Worm (Caenorhabditis elegans) whole organism, L1 larva: Measurements from ENCODE around the gene nhr-267.

Source experiments
- egl-27 ChIP-seq, 2 experiments: fragments of 150-350 bp in 1 of 2; sonication (generic microtip); optimal IDR thresholded peaks; 3 replicates each; lab custom pipeline; 2017 to 2018; ENCODE audit warnings: missing biosample characterization in 2 of 2, missing genetic modification characterization in 2 of 2, missing genetic modification reagents in 2 of 2
- fkh-10 ChIP-seq: sonication (generic microtip); optimal IDR thresholded peaks from 2 replicates; lab custom pipeline; 2017; ENCODE audit warnings: missing biosample characterization, missing genetic modification reagents, missing genetic modification characterization
- nhr-12 ChIP-seq: sonication (generic microtip); optimal IDR thresholded peaks from 2 replicates; lab custom pipeline; 2017; ENCODE audit warnings: missing biosample characterization, missing genetic modification characterization
- zag-1 ChIP-seq: fragments of 150-350 bp; optimal IDR thresholded peaks from 2 replicates; lab custom pipeline; 2014; ENCODE audit warnings: missing biosample characterization, missing genetic modification characterization

DNA sequence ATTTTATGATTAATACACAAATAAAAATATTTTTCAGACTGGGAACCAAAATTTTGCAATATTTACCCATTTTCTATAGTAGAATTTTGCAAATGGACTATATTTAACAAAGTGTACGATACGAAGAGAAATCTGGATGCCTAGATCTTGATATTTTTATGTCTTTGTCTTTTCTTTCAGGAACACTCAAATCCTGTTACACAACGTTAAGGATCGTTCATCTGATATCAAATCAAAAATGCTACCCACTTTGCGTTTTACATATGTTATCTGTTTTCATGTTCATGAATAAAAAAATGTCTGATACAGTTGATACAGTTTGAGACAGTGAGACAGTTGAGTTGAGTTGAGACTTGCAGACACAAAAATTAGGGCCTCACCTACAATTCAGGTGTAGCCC, 10.1 kb upstream of the nhr-267 start, which contains the start of gene F49C12.1:
- TF ChIP-seq fkh-10 (GFP tag; lab: Kevin White, UChicago) = no peak
- no peak for TF ChIP-seq zag-1 (tag; lab: Kevin White, UChicago)
- no peak for TF ChIP-seq egl-27 (tag; optimal IDR thresholded peaks at IDR 0.05; lab: Kevin White, UChicago)
- TF ChIP-seq nhr-12 (tag; lab: Kevin White, UChicago) = no peak
